Fruit fly (Drosophila melanogaster): ENCODE data around the gene CG12605.

CG12605 gene

dm6 chr3L:3928205-3928942 lies 36.2 kb downstream of the CG12605 start (continued):
- TF ChIP-seq wdn (GFP tag; IDR thresholded peaks at IDR 0.05): peak; percentile 91
- TF ChIP-seq CG10959 (GFP tag; IDR thresholded peaks at IDR 0.05): peak; percentile 47; the same call in 1 of the 2 replicates
- no peak for TF ChIP-seq hth (optimal IDR thresholded peaks at IDR 0.05)
- TF ChIP-seq CG3065 (GFP tag; optimal IDR thresholded peaks at IDR 0.05): peak; percentile 32
- TF ChIP-seq CG15479 (GFP tag; optimal IDR thresholded peaks at IDR 0.05): peak; percentile 22
- peak; percentile 76 for TF ChIP-seq Ssrp (tag; optimal IDR thresholded peaks at IDR 0.05)
- peak; percentile 69 for TF ChIP-seq pum (GFP tag; optimal IDR thresholded peaks at IDR 0.05)
- TF ChIP-seq CG14050 (GFP tag; IDR thresholded peaks at IDR 0.05): peak; percentile 82
- no peak for TF ChIP-seq gsb-n (tag; optimal IDR thresholded peaks at IDR 0.05)
- peak; percentile 70 for TF ChIP-seq ssp (GFP tag; IDR thresholded peaks at IDR 0.05)
- TF ChIP-seq CG6791 (GFP tag; IDR thresholded peaks at IDR 0.05; ENCODE audit: partially characterized antibody): no peak
- peak; percentile 84 for TF ChIP-seq chn (GFP tag; optimal IDR thresholded peaks at IDR 0.05)
- TF ChIP-seq CG18599 (GFP tag; optimal IDR thresholded peaks at IDR 0.05): peak; percentile 97
- TF ChIP-seq Tbp (GFP tag; optimal IDR thresholded peaks at IDR 0.05): no peak
- peak; percentile 69 for TF ChIP-seq CG31441 (GFP tag; IDR thresholded peaks at IDR 0.05)
- peak; percentile 62 for TF ChIP-seq CG30431 (GFP tag; optimal IDR thresholded peaks at IDR 0.05)
- TF ChIP-seq CG17359 (tag; optimal IDR thresholded peaks at IDR 0.05): peak; percentile 84
- peak; percentile 90 for TF ChIP-seq CG13424 (tag; optimal IDR thresholded peaks at IDR 0.05)
- peak; percentile 25 for TF ChIP-seq CG17802 (tag; optimal IDR thresholded peaks at IDR 0.05)
- peak; percentile 84 for TF ChIP-seq ERR (GFP tag; optimal IDR thresholded peaks at IDR 0.05)
- peak; percentile 9 for TF ChIP-seq MESR4 (GFP tag; optimal IDR thresholded peaks at IDR 0.05)
- TF ChIP-seq Deaf1 (tag; optimal IDR thresholded peaks at IDR 0.05): peak; percentile 55
- TF ChIP-seq ken (GFP tag; IDR thresholded peaks at IDR 0.05): peak; percentile 76
- peak; percentile 95 for TF ChIP-seq lilli (GFP tag; optimal IDR thresholded peaks at IDR 0.05)
- TF ChIP-seq Sin3A (optimal IDR thresholded peaks at IDR 0.05): no peak
- TF ChIP-seq eve (GFP tag; optimal IDR thresholded peaks at IDR 0.05): peak in 1 of 2 experiments; percentile 88
- no peak for TF ChIP-seq kni (GFP tag; optimal IDR thresholded peaks at IDR 0.05)
- no peak for TF ChIP-seq ac (GFP tag; optimal IDR thresholded peaks at IDR 0.05)
- peak; percentile 76 for TF ChIP-seq CG12104 (GFP tag; optimal IDR thresholded peaks at IDR 0.05)
- peak; percentile 99 for TF ChIP-seq Ets65A (GFP tag)
- peak; percentile 86 for TF ChIP-seq Oaz (GFP tag; IDR thresholded peaks at IDR 0.05)
- TF ChIP-seq YL-1 (GFP tag; optimal IDR thresholded peaks at IDR 0.05): peak; percentile 5
- TF ChIP-seq crc (GFP tag; optimal IDR thresholded peaks at IDR 0.05): peak; percentile 82
- TF ChIP-seq CG8281 (tag; optimal IDR thresholded peaks at IDR 0.05): no peak
- TF ChIP-seq kay (GFP tag; optimal IDR thresholded peaks at IDR 0.05): peak; percentile 36
- TF ChIP-seq seq (GFP tag; IDR thresholded peaks at IDR 0.05): peak; percentile 86
- TF ChIP-seq CG4282 (GFP tag; optimal IDR thresholded peaks at IDR 0.05): peak; percentile 72
- no peak for TF ChIP-seq h (optimal IDR thresholded peaks at IDR 0.05)
- TF ChIP-seq Doc2 (GFP tag; IDR thresholded peaks at IDR 0.05): peak; percentile 50; the same call in 1 of the 2 replicates
- TF ChIP-seq CG6254 (GFP tag; optimal IDR thresholded peaks at IDR 0.05): peak; percentile 47
- peak; percentile 39 for TF ChIP-seq CG5245 (GFP tag; optimal IDR thresholded peaks at IDR 0.05)
- TF ChIP-seq Hr78 (GFP tag; optimal IDR thresholded peaks at IDR 0.05): no peak
- TF ChIP-seq CG6683 (GFP tag; optimal IDR thresholded peaks at IDR 0.05): peak; percentile 77
- no peak for TF ChIP-seq HLHmδ (GFP tag; optimal IDR thresholded peaks at IDR 0.05)
- peak; percentile 83 for TF ChIP-seq CG7372 (GFP tag; IDR thresholded peaks at IDR 0.05)
- TF ChIP-seq tio (GFP tag; optimal IDR thresholded peaks at IDR 0.05): peak; percentile 79
- peak; percentile 39 for TF ChIP-seq vfl (GFP tag; optimal IDR thresholded peaks at IDR 0.05)
- TF ChIP-seq CG15073 (GFP tag; optimal IDR thresholded peaks at IDR 0.05): no peak
- no peak for TF ChIP-seq CG16813 (GFP tag; IDR thresholded peaks at IDR 0.05; ENCODE audit: partially characterized antibody)
- TF ChIP-seq CG9727 (GFP tag; optimal IDR thresholded peaks at IDR 0.05): peak; percentile 88
- TF ChIP-seq her (GFP tag; optimal IDR thresholded peaks at IDR 0.05): peak; percentile 81
